Worm (Caenorhabditis elegans) whole organism, early embryonic: ENCODE data around the gene cest-2.3.

ENCODE experiments used
- B0310.2 ChIP-seq: sonication (generic microtip); optimal IDR thresholded peaks from 2 replicates; lab custom pipeline; 2016; ENCODE audit warnings: mild to moderate bottlenecking, missing genetic modification characterization, missing compliant biosample characterization
- F13C5.2 ChIP-seq: sonication (generic microtip); optimal IDR thresholded peaks from 2 replicates; lab custom pipeline; 2017; ENCODE audit warnings: mild to moderate bottlenecking, missing genetic modification characterization, inconsistent platforms, missing compliant biosample characterization
- aly-1 ChIP-seq: sonication (generic microtip); optimal IDR thresholded peaks from 2 replicates; lab custom pipeline; 2016; ENCODE audit warnings: missing genetic modification characterization, missing compliant biosample characterization
- ama-1 ChIP-seq: fragments of 150-350 bp; optimal IDR thresholded peaks from 2 replicates; lab custom pipeline; 2014
- ceh-13 ChIP-seq: fragments of 200-800 bp; sonication (Bioruptor generic); optimal IDR thresholded peaks from 2 replicates; lab custom pipeline; 2018; ENCODE audit warnings: mild to moderate bottlenecking, missing genetic modification characterization, missing compliant biosample characterization
- ceh-36 ChIP-seq: sonication (generic microtip); optimal IDR thresholded peaks from 2 replicates; lab custom pipeline; 2016; ENCODE audit warnings: missing genetic modification characterization, inconsistent platforms, missing compliant biosample characterization
- ets-7 ChIP-seq: sonication (generic microtip); optimal IDR thresholded peaks from 2 replicates; lab custom pipeline; 2016; ENCODE audit warnings: missing genotype, missing genetic modification characterization, missing compliant biosample characterization
- flt-1 ChIP-seq: fragments of 200-800 bp; sonication (Bioruptor generic); IDR thresholded peaks from 2 replicates; pipeline ENCODE4 v1.3.6; 2022; ENCODE audit warnings: missing genetic modification characterization, missing compliant biosample characterization
- hmbx-1 ChIP-seq: sonication (generic microtip); optimal IDR thresholded peaks from 2 replicates; lab custom pipeline; 2016; ENCODE audit warnings: mild to moderate bottlenecking, missing genetic modification characterization, missing compliant biosample characterization
- hmg-4 ChIP-seq: fragments of 200-800 bp; sonication (Bioruptor generic); optimal IDR thresholded peaks from 2 replicates; lab custom pipeline; 2018; ENCODE audit warnings: mild to moderate bottlenecking, missing genetic modification characterization, missing compliant biosample characterization
- hnd-1 ChIP-seq: sonication (generic microtip); optimal IDR thresholded peaks from 2 replicates; lab custom pipeline; 2016; ENCODE audit warnings: missing genetic modification characterization, missing compliant biosample characterization
- pes-1 ChIP-seq: fragments of 200-800 bp; sonication (Bioruptor generic); IDR thresholded peaks from 2 replicates; pipeline ENCODE4 v1.3.6; 2022; ENCODE audit warnings: missing genetic modification reagents, missing genetic modification characterization, missing compliant biosample characterization
- scrt-1 ChIP-seq: fragments of 200-800 bp; sonication (Bioruptor generic); IDR thresholded peaks from 2 replicates; pipeline ENCODE4 v1.3.6; 2022; ENCODE audit warnings: missing genetic modification characterization, missing compliant biosample characterization
- sea-1 ChIP-seq: fragments of 200-800 bp; sonication (Bioruptor generic); conservative IDR thresholded peaks from 2 replicates; pipeline ENCODE4 v1.3.6; 2022; ENCODE audit warnings: missing genetic modification characterization, missing compliant biosample characterization
- tbx-11 ChIP-seq: fragments of 200-800 bp; sonication (Bioruptor generic); IDR thresholded peaks from 2 replicates; pipeline ENCODE4 v1.3.6; 2022; ENCODE audit warnings: missing genetic modification characterization, missing compliant biosample characterization
- tbx-37 ChIP-seq: fragments of 200-800 bp; sonication (Bioruptor generic); conservative IDR thresholded peaks from 2 replicates; pipeline ENCODE4 v1.3.6; 2022; ENCODE audit warnings: missing genetic modification reagents, missing genetic modification characterization, missing compliant biosample characterization
- tra-4 ChIP-seq: sonication (generic microtip); optimal IDR thresholded peaks from 2 replicates; lab custom pipeline; 2017; ENCODE audit warnings: missing genetic modification characterization, missing compliant biosample characterization

cest-2.3 gene

ce11 chrV:14165745-14166144 lies 17.0 kb downstream of the cest-2.3 start:
- no peak for TF ChIP-seq B0310.2 (tag; lab: Kevin White, UChicago)
- no peak for TF ChIP-seq tra-4 (tag; lab: Kevin White, UChicago)
- no peak for TF ChIP-seq hmbx-1 (tag; lab: Kevin White, UChicago)
- no peak for TF ChIP-seq F13C5.2 (tag; lab: Kevin White, UChicago)
- TF ChIP-seq hnd-1 (tag; lab: Kevin White, UChicago) = no peak

ce11 chrV:14162959-14163548 lies 19.7 kb downstream of the cest-2.3 start, which contains the start of gene srd-26:
Gene srd-26, minus strand, starts transcription at chrV:14163009.
- no peak for TF ChIP-seq hnd-1 (tag; lab: Kevin White, UChicago)
- TF ChIP-seq ceh-13 (GFP tag; lab: Kevin White, UChicago) = no peak
- TF ChIP-seq flt-1 = no peak
- TF ChIP-seq hmg-4 (GFP tag; lab: Kevin White, UChicago) = no peak
- TF ChIP-seq tbx-37 (GFP tag; lab: Robert Waterston, UW) = no peak
- TF ChIP-seq ceh-36 = no peak
- TF ChIP-seq sea-1 (GFP tag; lab: Robert Waterston, UW) = no peak
- no peak for TF ChIP-seq hmbx-1 (tag; lab: Kevin White, UChicago)
- TF ChIP-seq B0310.2 (tag; lab: Kevin White, UChicago) = no peak
- no peak for TF ChIP-seq tra-4 (tag; lab: Kevin White, UChicago)
- no peak for TF ChIP-seq ets-7 (tag; lab: Kevin White, UChicago)
- TF ChIP-seq ama-1 = no peak
- no peak for TF ChIP-seq pes-1 (GFP tag; lab: Robert Waterston, UW)
- TF ChIP-seq F13C5.2 (tag; lab: Kevin White, UChicago) = no peak
- no peak for TF ChIP-seq scrt-1 (GFP tag; lab: Robert Waterston, UW)
- TF ChIP-seq aly-1 (tag; lab: Kevin White, UChicago) = no peak
- TF ChIP-seq tbx-11 (GFP tag; lab: Robert Waterston, UW) = no peak

ce11 chrV:14160698-14161097 lies 22.1 kb downstream of the cest-2.3 start, which contains the start of gene cest-1.2:
Gene cest-1.2, minus strand, starts transcription at chrV:14160862.
- TF ChIP-seq ceh-36 (no peak), F13C5.2 (tag; lab: Kevin White, UChicago) (no peak), flt-1 (no peak), pes-1 (GFP tag; lab: Robert Waterston, UW) (no peak), tra-4 (tag; lab: Kevin White, UChicago) (no peak), hmg-4 (GFP tag; lab: Kevin White, UChicago) (no peak), aly-1 (tag; lab: Kevin White, UChicago) (no peak), ama-1 (no peak), ets-7 (tag; lab: Kevin White, UChicago) (no peak), scrt-1 (GFP tag; lab: Robert Waterston, UW) (no peak), tbx-37 (GFP tag; lab: Robert Waterston, UW) (no peak), hnd-1 (tag; lab: Kevin White, UChicago) (no peak), B0310.2 (tag; lab: Kevin White, UChicago) (no peak), sea-1 (GFP tag; lab: Robert Waterston, UW) (no peak), hmbx-1 (tag; lab: Kevin White, UChicago) (no peak), tbx-11 (GFP tag; lab: Robert Waterston, UW) (no peak), ceh-13 (GFP tag; lab: Kevin White, UChicago) (no peak)

- TF ChIP-seq flt-1 = no peak
- no peak for TF ChIP-seq ceh-36
Observed at ce11 chrV:14156468-14156867, 26.3 kb downstream of the cest-2.3 start, which contains the start of gene AH10.2. Gene AH10.2, plus strand, starts transcription at chrV:14156768.

ce11 chrV:14153615-14154014 lies 29.1 kb downstream of the cest-2.3 start:
- TF ChIP-seq B0310.2 (tag; lab: Kevin White, UChicago) (no peak), aly-1 (tag; lab: Kevin White, UChicago) (no peak), tbx-11 (GFP tag; lab: Robert Waterston, UW) (no peak), sea-1 (GFP tag; lab: Robert Waterston, UW) (no peak), ets-7 (tag; lab: Kevin White, UChicago) (no peak), hnd-1 (tag; lab: Kevin White, UChicago) (no peak), F13C5.2 (tag; lab: Kevin White, UChicago) (no peak), tra-4 (tag; lab: Kevin White, UChicago) (no peak), ama-1 (no peak), flt-1 (no peak), hmg-4 (GFP tag; lab: Kevin White, UChicago) (no peak), tbx-37 (GFP tag; lab: Robert Waterston, UW) (no peak), ceh-13 (GFP tag; lab: Kevin White, UChicago) (no peak), scrt-1 (GFP tag; lab: Robert Waterston, UW) (no peak), pes-1 (GFP tag; lab: Robert Waterston, UW) (no peak)

- TF ChIP-seq tbx-11 (GFP tag; lab: Robert Waterston, UW) (no peak), pes-1 (GFP tag; lab: Robert Waterston, UW) (no peak)
Observed at ce11 chrV:14150966-14151365, 31.8 kb downstream of the cest-2.3 start.

ce11 chrV:14149125-14149524 lies 33.6 kb downstream of the cest-2.3 start:
- TF ChIP-seq F13C5.2 (tag; lab: Kevin White, UChicago) = no peak
- no peak for TF ChIP-seq scrt-1 (GFP tag; lab: Robert Waterston, UW)
- TF ChIP-seq hnd-1 (tag; lab: Kevin White, UChicago) = no peak
- TF ChIP-seq ets-7 (tag; lab: Kevin White, UChicago) = no peak
- TF ChIP-seq B0310.2 (tag; lab: Kevin White, UChicago) = no peak
- no peak for TF ChIP-seq pes-1 (GFP tag; lab: Robert Waterston, UW)
- TF ChIP-seq ceh-36 = no peak
- TF ChIP-seq flt-1 = no peak
- no peak for TF ChIP-seq hmg-4 (GFP tag; lab: Kevin White, UChicago)
- TF ChIP-seq aly-1 (tag; lab: Kevin White, UChicago) = no peak
- no peak for TF ChIP-seq hmbx-1 (tag; lab: Kevin White, UChicago)
- no peak for TF ChIP-seq sea-1 (GFP tag; lab: Robert Waterston, UW)
- TF ChIP-seq tra-4 (tag; lab: Kevin White, UChicago) = no peak
- TF ChIP-seq tbx-11 (GFP tag; lab: Robert Waterston, UW) = no peak
- TF ChIP-seq ama-1 = no peak
- TF ChIP-seq ceh-13 (GFP tag; lab: Kevin White, UChicago) = no peak
- no peak for TF ChIP-seq tbx-37 (GFP tag; lab: Robert Waterston, UW)
